Worm (Caenorhabditis elegans): Measurements from ENCODE around the gene T04A11.1.

ce11 chrIV:12425595-12425994, 51.2 kb downstream of the T04A11.1 start:
- TF ChIP-seq lin-11 (tag; optimal IDR thresholded peaks at IDR 0.05) (no peak), ceh-30 (tag; optimal IDR thresholded peaks at IDR 0.05) (no peak), pha-4 (tag; optimal IDR thresholded peaks at IDR 0.05) (no peak), Y22D7AL.16 (tag; optimal IDR thresholded peaks at IDR 0.05) (no peak), fkh-10 (GFP tag; optimal IDR thresholded peaks at IDR 0.05) (no peak), dve-1 (tag; optimal IDR thresholded peaks at IDR 0.05) (no peak), sox-4 (tag; optimal IDR thresholded peaks at IDR 0.05) (no peak), ceh-31 (tag; optimal IDR thresholded peaks at IDR 0.05) (no peak), nhr-232 (tag; optimal IDR thresholded peaks at IDR 0.05) (no peak), dmd-4 (tag; optimal IDR thresholded peaks at IDR 0.05; ENCODE audit: borderline replicate concordance) (no peak), ceh-6 (GFP tag; optimal IDR thresholded peaks at IDR 0.05) (no peak), pax-1 (tag; optimal IDR thresholded peaks at IDR 0.05) (no peak)
